Fruit fly (Drosophila melanogaster) whole organism: ENCODE data around the gene Spn77Ba.

ENCODE experiments used
- CG8478 ChIP-seq: fragments of >200 bp; optimal IDR thresholded peaks from 2 replicates; lab custom pipeline; 2018; ENCODE audit warnings: inconsistent platforms
- Dll ChIP-seq: fragments of >200 bp; optimal IDR thresholded peaks from 2 replicates; lab custom pipeline; 2017
- EcR ChIP-seq, 2 experiments: fragments of >200 bp; optimal IDR thresholded peaks; 2 replicates each; lab custom pipeline; 2017; ENCODE audit warnings: missing biosample characterization in 2 of 2, missing genetic modification characterization in 2 of 2, missing genetic modification reagents in 2 of 2
- pan ChIP-seq: fragments of >200 bp; optimal IDR thresholded peaks from 2 replicates; lab custom pipeline; 2017
- psq ChIP-seq: fragments of >200 bp; optimal IDR thresholded peaks from 2 replicates; lab custom pipeline; 2017

- no peak for TF ChIP-seq pan (lab: Kevin White, UChicago)
- no peak for TF ChIP-seq Dll (lab: Kevin White, UChicago)
- no peak for TF ChIP-seq EcR (GFP tag; optimal IDR thresholded peaks at IDR 0.05; lab: Kevin White, UChicago)
- no peak for TF ChIP-seq psq (lab: Kevin White, UChicago)
- no peak for TF ChIP-seq CG8478
These were observed 6.9 kb upstream of the Spn77Ba start for dm6 chr3L:20309758-20310733.
